Fruit fly (Drosophila melanogaster): ENCODE results near the gene mRpL12.

DNA sequence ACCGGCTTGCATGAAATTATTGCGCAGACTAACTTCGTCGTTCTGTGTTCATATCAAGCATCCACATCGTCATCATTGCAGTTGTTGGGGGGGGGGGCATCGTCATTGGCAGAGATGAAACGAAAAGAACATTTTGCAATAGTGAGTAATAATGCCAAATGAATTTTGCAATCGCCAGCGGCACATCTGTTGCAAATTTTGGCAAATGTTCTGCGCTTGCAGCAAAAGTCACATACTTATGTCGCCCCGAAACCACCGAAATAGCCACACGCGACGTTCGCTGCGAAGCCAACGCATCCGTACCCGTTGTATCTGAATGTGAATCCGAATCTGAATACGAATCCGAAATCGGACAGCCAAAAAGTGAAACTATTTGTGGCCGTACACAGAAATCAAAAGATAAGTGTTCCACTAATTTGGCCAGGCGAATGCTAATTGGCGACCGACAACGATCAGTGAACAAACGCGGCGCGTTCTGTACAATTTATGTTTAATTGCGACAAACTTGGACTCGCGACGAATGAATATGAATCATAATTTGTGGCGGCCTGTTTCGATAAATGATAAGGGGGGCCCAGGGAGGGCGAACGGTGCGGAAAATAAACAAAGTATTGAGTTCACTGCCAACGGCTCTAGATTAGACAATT is 8.6 kb upstream of the mRpL12 start:
- TF ChIP-seq CTCF (optimal IDR thresholded peaks at IDR 0.05) (no peak), CG8478 (optimal IDR thresholded peaks at IDR 0.05) (no peak)

Measured in S2 (cell line).